Worm (Caenorhabditis elegans) whole organism, early embryonic: Measurements from ENCODE around the gene srg-22.

Experiments used
- B0310.2 ChIP-seq: sonication (generic microtip); optimal IDR thresholded peaks from 2 replicates; lab custom pipeline; 2016; ENCODE audit warnings: mild to moderate bottlenecking, missing genetic modification characterization, missing compliant biosample characterization
- ama-1 ChIP-seq: fragments of 150-350 bp; optimal IDR thresholded peaks from 2 replicates; lab custom pipeline; 2014
- flt-1 ChIP-seq: fragments of 200-800 bp; sonication (Bioruptor generic); IDR thresholded peaks from 2 replicates; pipeline ENCODE4 v1.3.6; 2022; ENCODE audit warnings: missing genetic modification characterization, missing compliant biosample characterization
- hmbx-1 ChIP-seq: sonication (generic microtip); optimal IDR thresholded peaks from 2 replicates; lab custom pipeline; 2016; ENCODE audit warnings: mild to moderate bottlenecking, missing genetic modification characterization, missing compliant biosample characterization
- hmg-4 ChIP-seq: fragments of 200-800 bp; sonication (Bioruptor generic); optimal IDR thresholded peaks from 2 replicates; lab custom pipeline; 2018; ENCODE audit warnings: mild to moderate bottlenecking, missing genetic modification characterization, missing compliant biosample characterization
- hnd-1 ChIP-seq: sonication (generic microtip); optimal IDR thresholded peaks from 2 replicates; lab custom pipeline; 2016; ENCODE audit warnings: missing genetic modification characterization, missing compliant biosample characterization
- pes-1 ChIP-seq: fragments of 200-800 bp; sonication (Bioruptor generic); IDR thresholded peaks from 2 replicates; pipeline ENCODE4 v1.3.6; 2022; ENCODE audit warnings: missing genetic modification reagents, missing genetic modification characterization, missing compliant biosample characterization
- scrt-1 ChIP-seq: fragments of 200-800 bp; sonication (Bioruptor generic); IDR thresholded peaks from 2 replicates; pipeline ENCODE4 v1.3.6; 2022; ENCODE audit warnings: missing genetic modification characterization, missing compliant biosample characterization
- sea-1 ChIP-seq: fragments of 200-800 bp; sonication (Bioruptor generic); conservative IDR thresholded peaks from 2 replicates; pipeline ENCODE4 v1.3.6; 2022; ENCODE audit warnings: missing genetic modification characterization, missing compliant biosample characterization
- tbx-11 ChIP-seq: fragments of 200-800 bp; sonication (Bioruptor generic); IDR thresholded peaks from 2 replicates; pipeline ENCODE4 v1.3.6; 2022; ENCODE audit warnings: missing genetic modification characterization, missing compliant biosample characterization
- tbx-37 ChIP-seq: fragments of 200-800 bp; sonication (Bioruptor generic); conservative IDR thresholded peaks from 2 replicates; pipeline ENCODE4 v1.3.6; 2022; ENCODE audit warnings: missing genetic modification reagents, missing genetic modification characterization, missing compliant biosample characterization
- tra-4 ChIP-seq: sonication (generic microtip); optimal IDR thresholded peaks from 2 replicates; lab custom pipeline; 2017; ENCODE audit warnings: missing genetic modification characterization, missing compliant biosample characterization

DNA sequence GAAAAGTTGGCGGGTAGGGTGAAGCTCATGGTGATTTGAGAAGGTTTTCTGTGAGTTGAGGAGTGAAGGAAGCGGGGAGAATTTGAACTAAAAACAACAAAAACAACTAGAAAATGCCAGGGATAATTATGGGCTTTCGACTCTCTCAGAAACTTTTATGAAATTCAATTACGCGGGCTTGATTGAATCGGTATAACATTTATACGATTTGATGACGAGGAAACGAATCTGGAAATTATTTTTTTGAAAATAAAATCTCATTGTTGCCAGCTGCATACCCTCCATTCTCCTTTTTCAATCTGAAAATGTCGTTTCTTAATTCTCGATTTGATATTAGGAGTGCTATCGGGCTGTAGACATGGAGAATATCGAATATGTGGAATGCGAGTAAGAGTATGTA lies 2.0 kb downstream of the srg-22 start, which contains the start of gene srg-21:
- no peak for TF ChIP-seq ama-1
- TF ChIP-seq hnd-1 = no peak
- no peak for TF ChIP-seq hmbx-1 (tag; lab: Kevin White, UChicago)
- no peak for TF ChIP-seq pes-1
- TF ChIP-seq hmg-4 (GFP tag; lab: Kevin White, UChicago) = no peak
- no peak for TF ChIP-seq tbx-37 (GFP tag; lab: Robert Waterston, UW)
- TF ChIP-seq tra-4 (tag; lab: Kevin White, UChicago) = no peak
- TF ChIP-seq flt-1 (GFP tag; lab: Robert Waterston, UW) = no peak
- no peak for TF ChIP-seq tbx-11
- no peak for TF ChIP-seq sea-1 (GFP tag; lab: Robert Waterston, UW)
- TF ChIP-seq scrt-1 (GFP tag; lab: Robert Waterston, UW) = no peak
- TF ChIP-seq B0310.2 = no peak
